Worm (Caenorhabditis elegans) whole organism, L1 larva: ENCODE data around the gene srz-56.

Experiments used
- blmp-1 ChIP-seq: fragments of 150-350 bp; optimal IDR thresholded peaks from 2 replicates; lab custom pipeline; 2014; ENCODE audit warnings: missing biosample characterization, missing genetic modification characterization
- dsc-1 ChIP-seq: sonication (generic microtip); optimal IDR thresholded peaks from 2 replicates; lab custom pipeline; 2016; ENCODE audit warnings: mild to moderate bottlenecking, missing genetic modification characterization, missing compliant biosample characterization
- mab-9 ChIP-seq: fragments of 200-800 bp; sonication (Bioruptor generic); IDR thresholded peaks from 2 replicates; pipeline ENCODE4 v1.3.6; 2022; ENCODE audit warnings: missing genetic modification reagents, missing genetic modification characterization, missing compliant biosample characterization
- nhr-76 ChIP-seq: sonication (generic microtip); optimal IDR thresholded peaks from 2 replicates; lab custom pipeline; 2017; ENCODE audit warnings: missing biosample characterization, missing genetic modification characterization
- nhr-77 ChIP-seq: fragments of 150-350 bp; optimal IDR thresholded peaks from 2 replicates; lab custom pipeline; 2014; ENCODE audit warnings: missing biosample characterization, missing genetic modification characterization

ce11 chrIII:2262942-2263341, 22.4 kb downstream of the srz-56 start, which contains the start of gene Y54F10BM.6:
- TF ChIP-seq mab-9 (GFP tag; lab: Robert Waterston, UW), result no peak
- TF ChIP-seq dsc-1 (tag; lab: Kevin White, UChicago), result no peak
- TF ChIP-seq blmp-1 (tag; lab: Kevin White, UChicago), result no peak
- TF ChIP-seq nhr-76 (tag; lab: Kevin White, UChicago), result no peak
- TF ChIP-seq nhr-77 (tag; lab: Kevin White, UChicago), result no peak
